Worm (Caenorhabditis elegans) whole organism, L3 larva: ENCODE data around the gene cnnm-5.

Source experiments
- ZK546.5 ChIP-seq: sonication (generic microtip); optimal IDR thresholded peaks from 2 replicates; lab custom pipeline; 2017; ENCODE audit warnings: missing biosample characterization, missing genetic modification characterization
- ama-1 ChIP-seq: fragments of 150-350 bp; optimal IDR thresholded peaks from 2 replicates; lab custom pipeline; 2018

DNA sequence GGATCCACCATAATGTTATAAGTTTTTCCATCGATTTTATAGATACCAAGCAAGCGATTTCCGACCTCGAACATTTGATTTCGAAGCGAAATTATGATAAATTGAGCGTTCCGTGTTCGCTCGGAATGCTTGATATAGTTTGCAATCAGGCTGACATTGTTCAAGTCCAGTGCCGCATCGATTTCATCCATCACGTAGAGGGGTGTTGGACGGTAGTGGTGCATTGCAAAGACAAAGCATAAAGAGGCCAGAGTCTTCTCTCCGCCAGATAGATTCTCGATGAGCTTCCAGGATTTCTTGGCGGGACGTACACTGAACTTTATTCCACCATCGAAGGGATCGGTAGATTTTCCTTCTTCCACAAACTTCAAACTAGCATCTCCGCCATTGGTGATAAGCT lies 14.6 kb downstream of the cnnm-5 start:
- TF ChIP-seq ZK546.5 (tag; lab: Kevin White, UChicago) (no peak), ama-1 (lab: Kevin White, UChicago) (no peak)
